Worm (Caenorhabditis elegans) whole organism, mixed stage, embryonic: ENCODE data around the gene srh-74.

ENCODE experiments used
- M03D4.4 ChIP-seq: sonication (generic microtip); optimal IDR thresholded peaks from 2 replicates; lab custom pipeline; 2017; ENCODE audit warnings: mild to moderate bottlenecking, missing genetic modification characterization, missing compliant biosample characterization
- bed-3 ChIP-seq: fragments of 200-800 bp; sonication (Bioruptor generic); optimal IDR thresholded peaks from 3 replicates; lab custom pipeline; 2018; ENCODE audit warnings: mild to moderate bottlenecking, missing genetic modification characterization, moderate library complexity, missing compliant biosample characterization
- blmp-1 ChIP-seq: fragments of 150-350 bp; optimal IDR thresholded peaks from 2 replicates; lab custom pipeline; 2014; ENCODE audit warnings: missing biosample characterization, missing genetic modification characterization
- ceh-39 ChIP-seq: fragments of 150-350 bp; optimal IDR thresholded peaks from 2 replicates; lab custom pipeline; 2014; ENCODE audit warnings: missing biosample characterization, missing genetic modification characterization
- ceh-43 ChIP-seq: fragments of 200-800 bp; sonication (Bioruptor generic); optimal IDR thresholded peaks from 2 replicates; lab custom pipeline; 2018; ENCODE audit warnings: mild to moderate bottlenecking, missing genetic modification characterization, moderate library complexity, missing compliant biosample characterization
- ceh-83 ChIP-seq: fragments of 200-800 bp; sonication (Bioruptor generic); optimal IDR thresholded peaks from 2 replicates; lab custom pipeline; 2018; ENCODE audit warnings: mild to moderate bottlenecking, missing genetic modification characterization, missing compliant biosample characterization
- ces-1 ChIP-seq: fragments of 150-350 bp; optimal IDR thresholded peaks from 2 replicates; lab custom pipeline; 2014; ENCODE audit warnings: missing biosample characterization, missing genetic modification reagents, missing genetic modification characterization
- cnd-1 ChIP-seq: fragments of 200-800 bp; sonication (Bioruptor generic); optimal IDR thresholded peaks from 2 replicates; lab custom pipeline; 2018; ENCODE audit warnings: mild to moderate bottlenecking, missing genetic modification characterization, missing compliant biosample characterization
- drap-1 ChIP-seq: fragments of 200-800 bp; sonication (Bioruptor generic); optimal IDR thresholded peaks from 3 replicates; lab custom pipeline; 2018; ENCODE audit warnings: mild to moderate bottlenecking, missing genetic modification characterization, missing compliant biosample characterization
- elt-1 ChIP-seq: sonication (generic microtip); optimal IDR thresholded peaks from 2 replicates; lab custom pipeline; 2017; ENCODE audit warnings: missing genetic modification characterization, mild to moderate bottlenecking, missing compliant biosample characterization, antibody characterized with exemption, moderate library complexity, borderline replicate concordance; ENCODE audit not compliant: insufficient read depth
- elt-3 ChIP-seq: fragments of 150-350 bp; optimal IDR thresholded peaks from 2 replicates; lab custom pipeline; 2014; ENCODE audit warnings: missing biosample characterization, missing genetic modification characterization
- flh-1 ChIP-seq: fragments of 200-800 bp; sonication (Bioruptor generic); optimal IDR thresholded peaks from 2 replicates; lab custom pipeline; 2018; ENCODE audit warnings: mild to moderate bottlenecking, missing genetic modification characterization, moderate library complexity, missing compliant biosample characterization
- ham-2 ChIP-seq: fragments of 200-800 bp; sonication (Bioruptor generic); optimal IDR thresholded peaks from 2 replicates; lab custom pipeline; 2018; ENCODE audit warnings: mild to moderate bottlenecking, missing genetic modification characterization, missing compliant biosample characterization
- hlh-1 ChIP-seq: fragments of 150-350 bp; optimal IDR thresholded peaks from 2 replicates; lab custom pipeline; 2014; ENCODE audit warnings: missing biosample characterization, missing genetic modification reagents, missing genetic modification characterization
- lin-13 ChIP-seq: fragments of 150-350 bp; optimal IDR thresholded peaks from 2 replicates; lab custom pipeline; 2014; ENCODE audit warnings: missing biosample characterization, missing genetic modification characterization
- lin-32 ChIP-seq: fragments of 200-800 bp; sonication (Bioruptor generic); optimal IDR thresholded peaks from 2 replicates; lab custom pipeline; 2018; ENCODE audit warnings: mild to moderate bottlenecking, missing genetic modification characterization, missing compliant biosample characterization
- lsy-2 ChIP-seq: fragments of 150-350 bp; optimal IDR thresholded peaks from 2 replicates; lab custom pipeline; 2014; ENCODE audit warnings: missing biosample characterization, missing genetic modification characterization
- mab-5 ChIP-seq: fragments of 150-350 bp; optimal IDR thresholded peaks from 2 replicates; lab custom pipeline; 2014; ENCODE audit warnings: missing biosample characterization, missing genetic modification characterization
- mep-1 ChIP-seq: fragments of 150-350 bp; optimal IDR thresholded peaks from 2 replicates; lab custom pipeline; 2017; ENCODE audit warnings: missing biosample characterization, missing genetic modification reagents, missing genetic modification characterization, inconsistent platforms
- mls-2 ChIP-seq: sonication (generic microtip); optimal IDR thresholded peaks from 2 replicates; lab custom pipeline; 2016; ENCODE audit warnings: mild to moderate bottlenecking, missing genetic modification characterization, moderate library complexity, missing compliant biosample characterization
- nhr-12 ChIP-seq: fragments of 150-350 bp; optimal IDR thresholded peaks from 2 replicates; lab custom pipeline; 2014; ENCODE audit warnings: missing biosample characterization, missing genetic modification characterization
- nhr-2 ChIP-seq: fragments of 150-350 bp; optimal IDR thresholded peaks from 2 replicates; lab custom pipeline; 2014; ENCODE audit warnings: missing biosample characterization, missing genetic modification characterization
- nhr-237 ChIP-seq: fragments of 150-350 bp; optimal IDR thresholded peaks from 2 replicates; lab custom pipeline; 2014; ENCODE audit warnings: missing biosample characterization, missing genetic modification characterization
- nhr-28 ChIP-seq: fragments of 150-350 bp; optimal IDR thresholded peaks from 2 replicates; lab custom pipeline; 2014; ENCODE audit warnings: missing biosample characterization, missing genetic modification characterization
- nhr-76 ChIP-seq: sonication (generic microtip); optimal IDR thresholded peaks from 2 replicates; lab custom pipeline; 2017; ENCODE audit warnings: missing biosample characterization, missing genetic modification characterization
- pha-4 ChIP-seq: fragments of 150-350 bp; optimal IDR thresholded peaks from 2 replicates; lab custom pipeline; 2018; ENCODE audit warnings: missing biosample characterization, missing genetic modification reagents, missing genetic modification characterization
- sem-2 ChIP-seq: fragments of 200-800 bp; sonication (Bioruptor generic); optimal IDR thresholded peaks from 2 replicates; lab custom pipeline; 2018; ENCODE audit warnings: mild to moderate bottlenecking, missing genetic modification characterization, missing compliant biosample characterization
- snpc-4 ChIP-seq: fragments of 150-350 bp; optimal IDR thresholded peaks from 2 replicates; lab custom pipeline; 2014; ENCODE audit warnings: missing biosample characterization, missing genetic modification characterization
- sptf-1 ChIP-seq: sonication (generic microtip); optimal IDR thresholded peaks from 2 replicates; lab custom pipeline; 2017; ENCODE audit warnings: mild to moderate bottlenecking, missing genetic modification characterization, moderate library complexity, missing compliant biosample characterization
- tbx-8 ChIP-seq: fragments of 200-800 bp; sonication (Bioruptor generic); optimal IDR thresholded peaks from 2 replicates; lab custom pipeline; 2018; ENCODE audit warnings: mild to moderate bottlenecking, missing genetic modification characterization, moderate library complexity, missing compliant biosample characterization
- unc-120 ChIP-seq: sonication (generic microtip); optimal IDR thresholded peaks from 2 replicates; lab custom pipeline; 2017; ENCODE audit warnings: missing genetic modification characterization, missing compliant biosample characterization; ENCODE audit not compliant: poor library complexity, severe bottlenecking
- unc-39 ChIP-seq: fragments of 150-350 bp; optimal IDR thresholded peaks from 2 replicates; lab custom pipeline; 2014; ENCODE audit warnings: missing biosample characterization, missing genetic modification characterization
- unc-62 ChIP-seq: fragments of 150-350 bp; optimal IDR thresholded peaks from 2 replicates; lab custom pipeline; 2014; ENCODE audit warnings: missing biosample characterization, missing genetic modification reagents, missing genetic modification characterization
- zip-8 ChIP-seq: fragments of 150-350 bp; optimal IDR thresholded peaks from 2 replicates; lab custom pipeline; 2014; ENCODE audit warnings: missing biosample characterization, missing genetic modification characterization
- ztf-11 ChIP-seq: fragments of 150-350 bp; optimal IDR thresholded peaks from 2 replicates; lab custom pipeline; 2014; ENCODE audit warnings: missing biosample characterization, missing genetic modification characterization

srh-74 gene

DNA sequence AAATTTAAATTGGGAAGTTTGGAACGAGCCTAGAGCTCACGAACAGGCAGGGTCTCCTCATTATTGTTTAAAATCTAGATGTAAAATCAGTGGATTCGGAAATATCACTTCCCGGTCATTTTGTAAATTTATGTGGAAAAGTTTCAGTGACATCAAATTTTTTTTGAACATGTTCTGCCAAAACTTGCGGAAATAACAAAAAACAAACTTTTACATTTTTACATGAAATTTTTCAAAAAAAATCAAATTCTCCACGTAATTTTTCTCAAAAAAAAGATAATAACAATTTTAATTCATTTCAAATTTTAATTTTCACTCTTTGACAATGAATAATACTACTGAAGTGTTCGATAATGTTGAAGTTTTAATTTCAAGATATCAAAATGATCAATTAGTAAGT lies 7.1 kb downstream of the srh-74 start, which contains the start of gene C45B11.5:
C45B11.5 (plus strand) TSS at position 301 of the 400 bp plus-strand sequence.
- no peak for TF ChIP-seq ceh-83 (GFP tag; lab: Kevin White, UChicago)
- no peak for TF ChIP-seq ceh-39 (tag; lab: Kevin White, UChicago)
- no peak for TF ChIP-seq unc-120 (tag; lab: Kevin White, UChicago)
- TF ChIP-seq M03D4.4: no peak
- TF ChIP-seq sem-2 (GFP tag; lab: Kevin White, UChicago): no peak
- TF ChIP-seq nhr-76: no peak
- no peak for TF ChIP-seq mls-2 (tag; lab: Kevin White, UChicago)
- TF ChIP-seq nhr-2: no peak
- no peak for TF ChIP-seq tbx-8
- TF ChIP-seq unc-62 (GFP tag; lab: Kevin White, UChicago): no peak

DNA sequence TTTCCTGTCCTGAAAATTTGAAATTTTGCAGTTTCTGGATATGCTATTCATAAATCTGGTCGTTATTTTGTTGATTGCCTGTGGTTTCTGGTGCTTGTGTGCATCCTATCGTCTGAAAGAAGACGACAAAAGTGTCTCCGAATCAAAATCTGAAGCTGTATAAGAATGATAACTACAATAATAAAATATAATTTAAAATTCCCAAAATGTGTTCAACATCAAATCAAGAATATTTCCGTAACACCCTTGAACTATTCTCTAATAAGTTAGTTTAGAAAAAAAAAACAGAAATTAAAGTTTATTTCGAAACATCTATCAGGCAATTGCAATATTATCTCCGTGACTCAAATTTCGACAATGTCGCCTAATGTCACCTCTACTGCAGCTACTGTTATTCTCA lies 8.1 kb downstream of the srh-74 start, which contains the start of gene C45B11.8:
C45B11.8 (plus strand) TSS at position 301 of the 400 bp plus-strand sequence.
- TF ChIP-seq mab-5 (tag; lab: Kevin White, UChicago) (no peak), ceh-39 (tag; lab: Kevin White, UChicago) (no peak), lin-13 (tag; lab: Kevin White, UChicago) (no peak), nhr-237 (tag; lab: Kevin White, UChicago) (no peak), zip-8 (tag; lab: Kevin White, UChicago) (no peak), lsy-2 (no peak), unc-62 (GFP tag; lab: Kevin White, UChicago) (no peak), unc-39 (no peak), mep-1 (no peak)

DNA sequence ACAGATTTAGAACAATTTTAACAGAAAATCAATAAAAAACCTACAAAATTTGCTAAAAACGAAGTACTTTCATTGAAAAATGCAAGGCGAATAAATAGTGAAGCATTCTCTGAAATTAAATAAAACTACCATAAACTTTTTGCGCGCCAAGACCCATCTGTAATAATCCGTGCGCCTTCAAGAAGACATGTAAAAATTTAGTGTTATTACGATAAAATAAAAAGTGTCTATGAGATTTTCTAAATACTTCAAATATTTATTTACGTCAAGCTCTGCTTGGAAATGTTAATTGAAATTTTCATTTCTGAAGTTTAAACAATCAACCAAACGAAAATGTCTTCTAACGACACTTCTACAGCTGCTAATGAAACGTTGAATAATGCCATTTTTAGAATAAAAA lies 8.6 kb downstream of the srh-74 start, which contains the start of gene C45B11.9:
C45B11.9 (plus strand) TSS at position 301 of the 400 bp plus-strand sequence.
- TF ChIP-seq drap-1 (GFP tag; lab: Kevin White, UChicago) (no peak), ztf-11 (tag; lab: Kevin White, UChicago) (no peak), sptf-1 (tag; lab: Kevin White, UChicago) (no peak), pha-4 (tag; lab: Kevin White, UChicago) (no peak), tbx-8 (no peak), nhr-12 (tag; lab: Kevin White, UChicago) (no peak), ces-1 (GFP tag; lab: Kevin White, UChicago) (no peak), blmp-1 (no peak), unc-120 (tag; lab: Kevin White, UChicago) (no peak), sem-2 (GFP tag; lab: Kevin White, UChicago) (no peak), lsy-2 (no peak), elt-1 (no peak), mls-2 (tag; lab: Kevin White, UChicago) (no peak), nhr-28 (no peak), flh-1 (GFP tag; lab: Kevin White, UChicago) (no peak), ceh-39 (tag; lab: Kevin White, UChicago) (no peak), ceh-43 (GFP tag; lab: Kevin White, UChicago) (no peak), nhr-2 (no peak), M03D4.4 (no peak)
- TF ChIP-seq, all 35 proteins: peak for 0

DNA sequence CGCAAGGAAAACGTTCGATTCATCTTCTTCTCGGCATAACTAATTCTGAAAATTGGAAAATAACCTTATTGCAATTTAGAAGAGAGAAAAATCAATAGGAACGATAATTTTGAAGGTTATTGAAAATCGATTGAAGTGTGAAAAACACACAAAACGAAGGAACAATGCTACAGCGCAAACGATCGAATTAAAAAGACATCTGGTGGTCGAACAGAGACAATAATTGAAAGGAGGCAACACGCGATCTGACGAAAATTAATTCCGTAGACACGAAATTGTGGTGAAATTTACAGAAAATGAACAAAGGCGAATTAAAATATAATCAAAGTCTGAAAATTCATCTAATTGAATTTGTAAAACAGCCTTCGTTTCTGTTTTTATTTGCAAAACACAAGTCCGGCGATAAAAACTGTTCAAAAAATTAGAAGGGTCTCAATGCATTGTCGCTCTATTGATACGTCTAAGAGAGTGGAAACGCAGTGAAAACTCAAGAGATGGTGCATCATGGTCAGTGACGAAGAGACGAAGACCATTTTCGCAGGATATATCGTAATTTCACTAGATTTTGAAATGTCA lies 9.1 kb downstream of the srh-74 start, which contains the start of gene pak-2:
pak-2 (minus strand) TSS at position 51 of the 576 bp plus-strand sequence.
- TF ChIP-seq ceh-43 (GFP tag; lab: Kevin White, UChicago) (no peak), drap-1 (GFP tag; lab: Kevin White, UChicago) (peak; percentile 64), bed-3 (GFP tag; lab: Kevin White, UChicago) (no peak), sptf-1 (tag; lab: Kevin White, UChicago) (peak; percentile 87), unc-62 (GFP tag; lab: Kevin White, UChicago) (peak; percentile 61), nhr-76 (no peak), blmp-1 (no peak), flh-1 (GFP tag; lab: Kevin White, UChicago) (no peak), unc-39 (no peak), nhr-12 (tag; lab: Kevin White, UChicago) (no peak), mep-1 (peak; percentile 67), ceh-39 (tag; lab: Kevin White, UChicago) (peak; percentile 73), cnd-1 (tag; lab: Kevin White, UChicago) (peak; percentile 76), ham-2 (no peak), mab-5 (tag; lab: Kevin White, UChicago) (no peak), elt-1 (no peak), unc-120 (tag; lab: Kevin White, UChicago) (no peak), ceh-83 (GFP tag; lab: Kevin White, UChicago) (peak; percentile 77), ces-1 (GFP tag; lab: Kevin White, UChicago) (peak; percentile 93), lsy-2 (peak; percentile 71), ztf-11 (tag; lab: Kevin White, UChicago) (no peak), zip-8 (tag; lab: Kevin White, UChicago) (no peak), nhr-28 (no peak), nhr-237 (tag; lab: Kevin White, UChicago) (peak; percentile 94), pha-4 (tag; lab: Kevin White, UChicago) (no peak), snpc-4 (tag; lab: Kevin White, UChicago) (no peak), nhr-2 (peak; percentile 58), M03D4.4 (no peak), tbx-8 (no peak), elt-3 (no peak), lin-13 (tag; lab: Kevin White, UChicago) (peak; percentile 15), sem-2 (GFP tag; lab: Kevin White, UChicago) (peak; percentile 13), mls-2 (tag; lab: Kevin White, UChicago) (peak; percentile 82), hlh-1 (tag; lab: Kevin White, UChicago) (no peak), lin-32 (GFP tag; lab: Kevin White, UChicago) (peak; percentile 62)
- TF ChIP-seq, all 35 proteins: peak for 15
